Fruit fly (Drosophila melanogaster): Measurements from ENCODE around the gene rst.

rst gene

dm6 chrX:2934827-2935226, 38.8 kb downstream of the rst start, which contains the start of gene CG3592:
CG3592 (plus strand) TSS chrX:2935127.
- TF ChIP-seq Chrac-16 (GFP tag; optimal IDR thresholded peaks at IDR 0.05) (no peak), btn (GFP tag; optimal IDR thresholded peaks at IDR 0.05) (no peak), Abd-B (GFP tag; optimal IDR thresholded peaks at IDR 0.05) (no peak), zen2 (GFP tag; IDR thresholded peaks at IDR 0.05; ENCODE audit: partially characterized antibody) (no peak), CG14014 (GFP tag; IDR thresholded peaks at IDR 0.05) (no peak), CG16779 (GFP tag; IDR thresholded peaks at IDR 0.05) (no peak), Bteb2 (GFP tag; optimal IDR thresholded peaks at IDR 0.05) (no peak)

dm6 chrX:2929496-2929895, 44.1 kb downstream of the rst start, which contains the start of gene CG32793:
CG32793 (plus strand) TSS chrX:2929796.
- TF ChIP-seq Trl (optimal IDR thresholded peaks at IDR 0.05) (peak in 1 of 2 experiments; percentile 35), Trl (GFP tag; optimal IDR thresholded peaks at IDR 0.05) (no peak), CG10979 (tag; optimal IDR thresholded peaks at IDR 0.05) (no peak), eve (GFP tag; optimal IDR thresholded peaks at IDR 0.05) (no peak)

- TF ChIP-seq CG10959 (GFP tag; IDR thresholded peaks at IDR 0.05) (no peak), Deaf1 (tag; optimal IDR thresholded peaks at IDR 0.05) (no peak), gfzf (GFP tag; optimal IDR thresholded peaks at IDR 0.05) (no peak), al (GFP tag; IDR thresholded peaks at IDR 0.05) (no peak), Kr (GFP tag; optimal IDR thresholded peaks at IDR 0.05) (no peak), Hr51 (GFP tag; optimal IDR thresholded peaks at IDR 0.05) (no peak), psq (GFP tag; optimal IDR thresholded peaks at IDR 0.05) (no peak), bsh (GFP tag; optimal IDR thresholded peaks at IDR 0.05) (no peak)
Observed at dm6 chrX:2927158-2927557, 46.5 kb downstream of the rst start, which contains the start of gene CG14424. CG14424 (minus strand) TSS chrX:2927258.

dm6 chrX:2919742-2920141, 53.9 kb downstream of the rst start, which contains the start of gene CG3588:
CG3588 (plus strand) TSS chrX:2919770.
- TF ChIP-seq Lim3 (GFP tag; IDR thresholded peaks at IDR 0.05): no peak
- peak; percentile 42 for TF ChIP-seq Six4 (GFP tag; optimal IDR thresholded peaks at IDR 0.05)
- no peak for TF ChIP-seq Trl (optimal IDR thresholded peaks at IDR 0.05)
- TF ChIP-seq Trl (GFP tag; optimal IDR thresholded peaks at IDR 0.05): no peak
- no peak for TF ChIP-seq twi (tag; optimal IDR thresholded peaks at IDR 0.05)
- peak; percentile 68 for TF ChIP-seq CG17385 (GFP tag; optimal IDR thresholded peaks at IDR 0.05)
- peak; percentile 44 for TF ChIP-seq CG3163 (GFP tag; optimal IDR thresholded peaks at IDR 0.05)
- 0 out of 2 replicates have a peak, but pooled peaks have one; percentile 19 for TF ChIP-seq Nf-YA (GFP tag; IDR thresholded peaks at IDR 0.05)
- TF ChIP-seq TFAM (GFP tag; optimal IDR thresholded peaks at IDR 0.05): no peak
- peak; percentile 45; the same call in 1 of the 2 replicates for TF ChIP-seq CG8765 (GFP tag; IDR thresholded peaks at IDR 0.05)
- peak; percentile 60 for TF ChIP-seq Sox102F (GFP tag; optimal IDR thresholded peaks at IDR 0.05)
- peak; percentile 32 for TF ChIP-seq CG10274 (GFP tag; optimal IDR thresholded peaks at IDR 0.05)
- TF ChIP-seq br (optimal IDR thresholded peaks at IDR 0.05): no peak
- peak; percentile 75; the same call in 2 of the 3 replicates for TF ChIP-seq Mrtf (GFP tag; IDR thresholded peaks at IDR 0.05)
- TF ChIP-seq fd64A (GFP tag; optimal IDR thresholded peaks at IDR 0.05): no peak
- no peak for TF ChIP-seq inv (GFP tag; IDR thresholded peaks at IDR 0.05; ENCODE audit: partially characterized antibody)
- no peak for TF ChIP-seq corto (GFP tag; optimal IDR thresholded peaks at IDR 0.05)
- TF ChIP-seq HHEX (GFP tag; optimal IDR thresholded peaks at IDR 0.05): peak; percentile 67
- TF ChIP-seq ara (GFP tag; IDR thresholded peaks at IDR 0.05): peak; percentile 65
- TF ChIP-seq ems (GFP tag; optimal IDR thresholded peaks at IDR 0.05): peak; percentile 67
- TF ChIP-seq vvl (GFP tag; IDR thresholded peaks at IDR 0.05): peak; percentile 73; the same call in 1 of the 2 replicates
- TF ChIP-seq lmd (GFP tag; IDR thresholded peaks at IDR 0.05): peak; percentile 85
- peak; percentile 73 for TF ChIP-seq CoRest (tag; optimal IDR thresholded peaks at IDR 0.05)
- peak; percentile 82 for TF ChIP-seq Ets65A (GFP tag)
- TF ChIP-seq CG13894 (tag; optimal IDR thresholded peaks at IDR 0.05): peak; percentile 79
- TF ChIP-seq so (GFP tag; IDR thresholded peaks at IDR 0.05): no peak
- no peak for TF ChIP-seq CG8281 (tag; optimal IDR thresholded peaks at IDR 0.05)
- TF ChIP-seq Doc2 (GFP tag; IDR thresholded peaks at IDR 0.05): no peak
- peak; percentile 71 for TF ChIP-seq Hmr (GFP tag; optimal IDR thresholded peaks at IDR 0.05)
- TF ChIP-seq peb (GFP tag; IDR thresholded peaks at IDR 0.05): peak; percentile 42; the same call in 1 of the 2 replicates

All from whole organism, embryonic.